Worm (Caenorhabditis elegans) whole organism, early embryonic: ENCODE results near the gene srh-35.

ENCODE experiments used
- B0310.2 ChIP-seq: sonication (generic microtip); optimal IDR thresholded peaks from 2 replicates; lab custom pipeline; 2016; ENCODE audit warnings: mild to moderate bottlenecking, missing genetic modification characterization, missing compliant biosample characterization
- F13C5.2 ChIP-seq: sonication (generic microtip); optimal IDR thresholded peaks from 2 replicates; lab custom pipeline; 2017; ENCODE audit warnings: mild to moderate bottlenecking, missing genetic modification characterization, inconsistent platforms, missing compliant biosample characterization
- aly-1 ChIP-seq: sonication (generic microtip); optimal IDR thresholded peaks from 2 replicates; lab custom pipeline; 2016; ENCODE audit warnings: missing genetic modification characterization, missing compliant biosample characterization
- ama-1 ChIP-seq: fragments of 150-350 bp; optimal IDR thresholded peaks from 2 replicates; lab custom pipeline; 2014
- ceh-13 ChIP-seq: fragments of 200-800 bp; sonication (Bioruptor generic); optimal IDR thresholded peaks from 2 replicates; lab custom pipeline; 2018; ENCODE audit warnings: mild to moderate bottlenecking, missing genetic modification characterization, missing compliant biosample characterization
- ceh-36 ChIP-seq: sonication (generic microtip); optimal IDR thresholded peaks from 2 replicates; lab custom pipeline; 2016; ENCODE audit warnings: missing genetic modification characterization, inconsistent platforms, missing compliant biosample characterization
- ets-7 ChIP-seq: sonication (generic microtip); optimal IDR thresholded peaks from 2 replicates; lab custom pipeline; 2016; ENCODE audit warnings: missing genotype, missing genetic modification characterization, missing compliant biosample characterization
- hnd-1 ChIP-seq: sonication (generic microtip); optimal IDR thresholded peaks from 2 replicates; lab custom pipeline; 2016; ENCODE audit warnings: missing genetic modification characterization, missing compliant biosample characterization
- sea-1 ChIP-seq: fragments of 200-800 bp; sonication (Bioruptor generic); conservative IDR thresholded peaks from 2 replicates; pipeline ENCODE4 v1.3.6; 2022; ENCODE audit warnings: missing genetic modification characterization, missing compliant biosample characterization
- tbx-11 ChIP-seq: fragments of 200-800 bp; sonication (Bioruptor generic); IDR thresholded peaks from 2 replicates; pipeline ENCODE4 v1.3.6; 2022; ENCODE audit warnings: missing genetic modification characterization, missing compliant biosample characterization
- tra-4 ChIP-seq: sonication (generic microtip); optimal IDR thresholded peaks from 2 replicates; lab custom pipeline; 2017; ENCODE audit warnings: missing genetic modification characterization, missing compliant biosample characterization

ce11 chrV:486684-487083, 37.7 kb upstream of the srh-35 start, which contains the start of gene nhr-211:
- no peak for TF ChIP-seq tbx-11 (GFP tag; lab: Robert Waterston, UW)
- no peak for TF ChIP-seq ceh-13 (GFP tag; lab: Kevin White, UChicago)
- TF ChIP-seq ama-1 (lab: Kevin White, UChicago), result no peak
- no peak for TF ChIP-seq ets-7 (tag; lab: Kevin White, UChicago)
- no peak for TF ChIP-seq sea-1 (GFP tag; lab: Robert Waterston, UW)
- no peak for TF ChIP-seq F13C5.2 (tag; lab: Kevin White, UChicago)
- no peak for TF ChIP-seq tra-4 (tag; lab: Kevin White, UChicago)
- no peak for TF ChIP-seq B0310.2 (tag; lab: Kevin White, UChicago)
- TF ChIP-seq ceh-36 (tag; lab: Kevin White, UChicago), result no peak
- TF ChIP-seq hnd-1 (tag; lab: Kevin White, UChicago), result no peak
- TF ChIP-seq aly-1, result no peak
